Worm (Caenorhabditis elegans) whole organism, L2 larva: ENCODE results near the gene T26G10.4.

Experiments used
- ZK546.5 ChIP-seq: sonication (generic microtip); optimal IDR thresholded peaks from 2 replicates; lab custom pipeline; 2017; ENCODE audit warnings: missing biosample characterization, missing genetic modification characterization
- unc-39 ChIP-seq: fragments of 150-350 bp; optimal IDR thresholded peaks from 2 replicates; lab custom pipeline; 2014; ENCODE audit warnings: missing biosample characterization, missing genetic modification characterization

DNA sequence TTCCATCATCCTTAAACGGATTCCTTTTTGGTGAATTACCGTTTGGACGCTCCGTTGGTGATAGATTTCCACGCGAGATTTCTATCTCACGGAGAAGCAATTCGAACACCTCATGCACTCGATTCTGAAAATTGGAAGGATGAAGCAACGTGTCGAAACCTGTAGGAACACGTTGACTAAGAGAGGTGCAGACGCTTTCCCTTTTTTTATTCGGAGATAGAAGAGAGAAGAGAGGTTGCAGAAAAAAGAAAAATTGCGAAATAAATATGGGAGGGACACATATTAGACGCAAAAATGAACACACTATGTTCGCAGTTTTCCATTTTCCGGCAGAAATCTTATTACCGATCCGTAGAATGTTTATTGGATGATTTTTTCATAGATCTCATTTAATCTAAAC, 34.4 kb downstream of the T26G10.4 start:
- TF ChIP-seq ZK546.5 (tag; lab: Kevin White, UChicago) (no peak), unc-39 (tag; lab: Kevin White, UChicago) (no peak)
